Fruit fly (Drosophila melanogaster): ENCODE data around the gene CG11600.

DNA sequence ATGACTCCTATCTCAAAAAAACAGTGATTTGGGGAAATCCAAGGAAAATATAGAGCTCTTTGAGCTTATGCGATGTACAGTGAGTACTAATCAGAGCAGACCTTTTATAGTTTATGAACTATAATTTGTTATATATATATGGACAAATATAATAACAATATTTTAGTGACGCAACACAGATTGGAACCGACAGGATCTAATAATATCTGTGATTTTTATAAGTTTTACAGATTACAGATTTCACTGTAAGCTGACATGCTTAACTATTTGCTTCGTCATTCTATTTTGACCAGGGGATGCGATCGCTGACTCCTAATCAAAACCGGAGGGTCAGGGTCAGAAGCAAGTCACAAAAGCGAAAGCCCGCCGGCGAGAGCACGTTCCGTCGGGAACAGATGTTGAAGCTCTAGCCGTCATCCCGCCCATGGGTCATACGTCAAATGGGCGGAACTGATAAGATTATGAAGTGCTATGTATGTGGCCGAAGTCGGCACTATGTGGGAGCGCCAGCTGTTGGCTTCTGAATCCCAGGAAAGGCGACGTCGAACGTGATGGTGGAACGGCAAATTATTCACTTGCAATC, 37.8 kb downstream of the CG11600 start, which contains the start of gene Gnmt:
- no peak for TF ChIP-seq h (GFP tag; optimal IDR thresholded peaks at IDR 0.05)
- no peak for TF ChIP-seq jim (GFP tag; optimal IDR thresholded peaks at IDR 0.05)
- no peak for TF ChIP-seq Myc (optimal IDR thresholded peaks at IDR 0.05)

Data from whole organism, wandering third instar larva.